Worm (Caenorhabditis elegans): ENCODE data around the gene mtx-2.

Gene mtx-2

ce11 chrIII:7718318-7718717 is 45.1 kb downstream of the mtx-2 start (continued):
- TF ChIP-seq hpl-2 (GFP tag; optimal IDR thresholded peaks at IDR 0.05) = no peak
- TF ChIP-seq nhr-85 (tag) = peak; percentile 82
- no peak for TF ChIP-seq aha-1 (tag; optimal IDR thresholded peaks at IDR 0.05)
- TF ChIP-seq efl-1 (optimal IDR thresholded peaks at IDR 0.05) = peak; percentile 38 to 43
- TF ChIP-seq efl-1 (GFP tag; optimal IDR thresholded peaks at IDR 0.05 in 1 of 2) = peak; percentile 19 to 92
- TF ChIP-seq dpl-1 (GFP tag; optimal IDR thresholded peaks at IDR 0.05) = peak; percentile 44 to 56 (median 52)
- peak; percentile 99 for TF ChIP-seq lin-14 (GFP tag; optimal IDR thresholded peaks at IDR 0.05)
- TF ChIP-seq egl-13 (tag; optimal IDR thresholded peaks at IDR 0.05) = no peak
- TF ChIP-seq nhr-47 (tag; optimal IDR thresholded peaks at IDR 0.05) = peak; percentile 41
- TF ChIP-seq nhr-90 (tag; optimal IDR thresholded peaks at IDR 0.05; ENCODE audit: poor library complexity) = peak; percentile 53
- no peak for TF ChIP-seq ets-5 (GFP tag; IDR thresholded peaks at IDR 0.05)
- no peak for TF ChIP-seq fkh-10 (GFP tag; optimal IDR thresholded peaks at IDR 0.05)
- no peak for TF ChIP-seq hlh-4 (tag; optimal IDR thresholded peaks at IDR 0.05)
- TF ChIP-seq jun-1 (tag; optimal IDR thresholded peaks at IDR 0.05) = no peak
- TF ChIP-seq aly-2 (tag; optimal IDR thresholded peaks at IDR 0.05) = no peak
- TF ChIP-seq vab-15 (tag; optimal IDR thresholded peaks at IDR 0.05) = no peak
- peak; percentile 88 for TF ChIP-seq mep-1 (tag; optimal IDR thresholded peaks at IDR 0.05)
- TF ChIP-seq elt-2 (tag; optimal IDR thresholded peaks at IDR 0.05) = peak; percentile 40
- peak; percentile 67 to 72 for TF ChIP-seq lin-35 (GFP tag; optimal IDR thresholded peaks at IDR 0.05)
- TF ChIP-seq fkh-8 (tag; optimal IDR thresholded peaks at IDR 0.05) = no peak
- no peak for TF ChIP-seq nhr-76 (tag; optimal IDR thresholded peaks at IDR 0.05)
- TF ChIP-seq C16A3.4 (tag; optimal IDR thresholded peaks at IDR 0.05) = peak; percentile 37
- peak; percentile 14 for TF ChIP-seq pag-3 (tag; optimal IDR thresholded peaks at IDR 0.05; ENCODE audit: borderline replicate concordance, insufficient read depth)
- TF ChIP-seq pqm-1 (tag; optimal IDR thresholded peaks at IDR 0.05) = no peak
- TF ChIP-seq ceh-90 (tag; optimal IDR thresholded peaks at IDR 0.05) = no peak
- TF ChIP-seq egl-27 (tag; optimal IDR thresholded peaks at IDR 0.05) = no peak
- TF ChIP-seq rnt-1 (tag; optimal IDR thresholded peaks at IDR 0.05) = peak; percentile 67
- TF ChIP-seq Y116A8C.19 (tag; optimal IDR thresholded peaks at IDR 0.05; ENCODE audit: borderline replicate concordance) = no peak
- TF ChIP-seq ztf-11 (tag; optimal IDR thresholded peaks at IDR 0.05) = no peak
- TF ChIP-seq dsc-1 (tag; optimal IDR thresholded peaks at IDR 0.05) = peak; percentile 19
- TF ChIP-seq mdl-1 (tag; optimal IDR thresholded peaks at IDR 0.05) = peak in 1 of 2 experiments; percentile 82
- TF ChIP-seq mef-2 (tag; optimal IDR thresholded peaks at IDR 0.05) = peak; percentile 11
- no peak for TF ChIP-seq F16B12.6 (tag; optimal IDR thresholded peaks at IDR 0.05)
- TF ChIP-seq zag-1 (tag; optimal IDR thresholded peaks at IDR 0.05) = no peak
- no peak for TF ChIP-seq skn-1 (tag; optimal IDR thresholded peaks at IDR 0.05)
- no peak for TF ChIP-seq lin-39 (tag; optimal IDR thresholded peaks at IDR 0.05)
- no peak for TF ChIP-seq unc-86 (tag; optimal IDR thresholded peaks at IDR 0.05)
- no peak for TF ChIP-seq unc-62 (GFP tag; optimal IDR thresholded peaks at IDR 0.05)
- TF ChIP-seq sox-4 (tag; optimal IDR thresholded peaks at IDR 0.05) = no peak
- TF ChIP-seq swsn-7 (tag; optimal IDR thresholded peaks at IDR 0.05) = peak; percentile 49
- TF ChIP-seq ceh-63 (GFP tag; optimal IDR thresholded peaks at IDR 0.05) = no peak
- peak in 2 of 3 experiments; percentile 13 to 47 for TF ChIP-seq ceh-82 (tag; optimal IDR thresholded peaks at IDR 0.05)
- TF ChIP-seq sptf-1 (tag; optimal IDR thresholded peaks at IDR 0.05) = no peak
- TF ChIP-seq nhr-84 (tag; optimal IDR thresholded peaks at IDR 0.05) = no peak
- peak; percentile 88 for TF ChIP-seq nhr-20 (tag; optimal IDR thresholded peaks at IDR 0.05)
- peak; percentile 47 for TF ChIP-seq xbp-1 (tag; optimal IDR thresholded peaks at IDR 0.05)
- TF ChIP-seq isw-1 (GFP tag; IDR thresholded peaks at IDR 0.05) = no peak
- TF ChIP-seq alr-1 (tag; optimal IDR thresholded peaks at IDR 0.05; ENCODE audit: borderline replicate concordance) = no peak
- no peak for TF ChIP-seq zip-4 (GFP tag; optimal IDR thresholded peaks at IDR 0.05)
- TF ChIP-seq efl-3 (GFP tag; optimal IDR thresholded peaks at IDR 0.05) = no peak
- no peak for TF ChIP-seq irx-1 (tag; optimal IDR thresholded peaks at IDR 0.05)
- TF ChIP-seq ceh-8 (GFP tag; optimal IDR thresholded peaks at IDR 0.05) = no peak
- TF ChIP-seq elt-3 (tag; optimal IDR thresholded peaks at IDR 0.05) = peak in 5 of 6 experiments; percentile 34 to 71 (median 49)
